Fruit fly (Drosophila melanogaster): ENCODE results near the gene CG11600.

DNA sequence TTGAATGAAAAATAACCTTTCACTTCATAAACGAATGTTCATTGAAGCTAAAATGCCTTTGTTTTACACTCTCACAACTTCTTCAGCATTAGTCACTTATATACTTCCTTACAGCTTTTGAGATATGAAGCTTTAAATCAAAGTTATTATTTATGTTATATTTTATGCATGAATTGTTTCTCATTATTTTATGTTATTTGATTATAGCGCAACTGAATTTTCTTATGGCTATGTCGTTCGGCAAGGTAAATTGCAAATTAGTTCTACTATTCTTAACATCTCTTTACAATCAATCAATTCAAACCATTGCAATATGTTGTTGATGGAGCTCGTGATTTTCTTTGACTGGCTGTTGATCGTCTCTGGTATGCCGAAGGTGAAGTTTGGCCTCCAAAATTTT lies at the start of gene CG11600:
- TF ChIP-seq CG32264 (GFP tag; optimal IDR thresholded peaks at IDR 0.05): no peak
- no peak for TF ChIP-seq psq (GFP tag; optimal IDR thresholded peaks at IDR 0.05)
- no peak for TF ChIP-seq h (GFP tag; optimal IDR thresholded peaks at IDR 0.05)

Data from whole organism, wandering third instar larva.